Fruit fly (Drosophila melanogaster) whole organism, embryonic: Measurements from ENCODE around the gene CG31974.

Experiments used
- Abd-B ChIP-seq: fragments of 200-800 bp; sonication (Bioruptor generic); optimal IDR thresholded peaks from 2 replicates; lab custom pipeline; 2018; ENCODE audit warnings: missing biosample characterization, mild to moderate bottlenecking, missing genetic modification characterization, moderate library complexity
- BEAF-32 ChIP-seq: fragments of 200-800 bp; sonication (Bioruptor generic); optimal IDR thresholded peaks from 3 replicates; lab custom pipeline; 2017; ENCODE audit warnings: missing biosample characterization, missing genetic modification characterization, mild to moderate bottlenecking, moderate library complexity, missing genetic modification reagents
- CG10654 ChIP-seq: fragments of 200-800 bp; sonication (Bioruptor generic); optimal IDR thresholded peaks from 2 replicates; lab custom pipeline; 2016; ENCODE audit warnings: missing biosample characterization, missing genetic modification characterization
- CG12071 ChIP-seq: fragments of 200-800 bp; sonication (Bioruptor generic); optimal IDR thresholded peaks from 3 replicates; lab custom pipeline; 2018; ENCODE audit warnings: missing biosample characterization, mild to moderate bottlenecking, missing genetic modification characterization
- CG12155 ChIP-seq: fragments of 200-800 bp; sonication (Bioruptor generic); optimal IDR thresholded peaks from 3 replicates; lab custom pipeline; 2016; ENCODE audit warnings: missing biosample characterization, missing genetic modification characterization
- CG12769 ChIP-seq: fragments of 200-800 bp; sonication (Bioruptor generic); optimal IDR thresholded peaks from 2 replicates; lab custom pipeline; 2019; ENCODE audit warnings: missing biosample characterization, mild to moderate bottlenecking, missing genetic modification characterization, moderate library complexity
- CG13296 ChIP-seq: fragments of 200-800 bp; sonication (Bioruptor generic); optimal IDR thresholded peaks from 3 replicates; lab custom pipeline; 2018; ENCODE audit warnings: missing biosample characterization, mild to moderate bottlenecking, missing genetic modification characterization
- CG14710 ChIP-seq: fragments of 200-800 bp; sonication (Bioruptor generic); optimal IDR thresholded peaks from 3 replicates; lab custom pipeline; 2019; ENCODE audit warnings: missing biosample characterization, mild to moderate bottlenecking, missing genetic modification characterization, moderate library complexity
- CG1603 ChIP-seq: fragments of 200-800 bp; sonication (Bioruptor generic); optimal IDR thresholded peaks from 2 replicates; lab custom pipeline; 2019; ENCODE audit warnings: missing biosample characterization, mild to moderate bottlenecking, missing genetic modification characterization, moderate library complexity
- CG2875 ChIP-seq: fragments of 200-800 bp; sonication (Bioruptor generic); optimal IDR thresholded peaks from 2 replicates; lab custom pipeline; 2017; ENCODE audit warnings: missing biosample characterization, mild to moderate bottlenecking, missing genetic modification characterization, missing genetic modification reagents
- CG30403 ChIP-seq: fragments of 200-800 bp; sonication (Bioruptor generic); optimal IDR thresholded peaks from 3 replicates; lab custom pipeline; 2016; ENCODE audit warnings: missing biosample characterization, missing genetic modification characterization
- CG3065 ChIP-seq: fragments of 200-800 bp; sonication (Bioruptor generic); optimal IDR thresholded peaks from 2 replicates; lab custom pipeline; 2016; ENCODE audit warnings: missing biosample characterization, missing genetic modification characterization
- CG7839 ChIP-seq: fragments of 200-800 bp; sonication (Bioruptor generic); optimal IDR thresholded peaks from 3 replicates; lab custom pipeline; 2018; ENCODE audit warnings: missing biosample characterization, mild to moderate bottlenecking, missing genetic modification characterization, moderate library complexity
- CG7987 ChIP-seq: fragments of 200-800 bp; sonication (Bioruptor generic); optimal IDR thresholded peaks from 2 replicates; lab custom pipeline; 2018; ENCODE audit warnings: missing biosample characterization, mild to moderate bottlenecking, missing genetic modification characterization, moderate library complexity
- CG8924 ChIP-seq: fragments of 200-800 bp; optimal IDR thresholded peaks from 3 replicates; lab custom pipeline; 2019; ENCODE audit warnings: missing biosample characterization, mild to moderate bottlenecking, missing genetic modification characterization, moderate library complexity
- CG9437 ChIP-seq: fragments of 200-800 bp; sonication (Bioruptor generic); optimal IDR thresholded peaks from 2 replicates; lab custom pipeline; 2018; ENCODE audit warnings: missing biosample characterization, mild to moderate bottlenecking, missing genetic modification characterization
- CG9609 ChIP-seq: fragments of 200-800 bp; sonication (Bioruptor generic); optimal IDR thresholded peaks from 3 replicates; lab custom pipeline; 2016; ENCODE audit warnings: missing biosample characterization, missing genetic modification characterization
- CHES-1-like ChIP-seq: fragments of 200-800 bp; sonication (Bioruptor generic); optimal IDR thresholded peaks from 2 replicates; lab custom pipeline; 2016; ENCODE audit warnings: missing biosample characterization, missing genetic modification characterization
- CrebB ChIP-seq: fragments of 200-800 bp; sonication (Bioruptor generic); optimal IDR thresholded peaks from 3 replicates; lab custom pipeline; 2018; ENCODE audit warnings: missing biosample characterization, mild to moderate bottlenecking, missing genetic modification characterization
- Dfd ChIP-seq, 2 experiments: fragments of >200 bp; optimal IDR thresholded peaks; 2 replicates each; lab custom pipeline; 2017; ENCODE audit warnings: missing biosample characterization in 2 of 2, missing genetic modification characterization in 2 of 2
- Dll ChIP-seq: fragments of 200-800 bp; sonication (Bioruptor generic); IDR thresholded peaks from 4 replicates; pipeline ENCODE4 v1.3.6; 2022; ENCODE audit warnings: missing biosample characterization, missing genetic modification characterization; ENCODE audit not compliant: partially characterized antibody
- Ets97D ChIP-seq: fragments of 200-800 bp; sonication (Bioruptor generic); optimal IDR thresholded peaks from 3 replicates; lab custom pipeline; 2016; ENCODE audit warnings: missing biosample characterization, missing genetic modification characterization
- Fer1 ChIP-seq: fragments of 200-800 bp; sonication (Bioruptor generic); optimal IDR thresholded peaks from 2 replicates; lab custom pipeline; 2017; ENCODE audit warnings: missing biosample characterization, mild to moderate bottlenecking, missing genetic modification characterization
- Fer3 ChIP-seq: fragments of 200-800 bp; sonication (Bioruptor generic); optimal IDR thresholded peaks from 2 replicates; lab custom pipeline; 2018; ENCODE audit warnings: missing biosample characterization, mild to moderate bottlenecking, missing genetic modification characterization, moderate library complexity
- HLH3B ChIP-seq: fragments of 200-800 bp; sonication (Bioruptor generic); IDR thresholded peaks from 2 replicates; pipeline ENCODE4 v1.3.6; 2022; ENCODE audit warnings: missing biosample characterization, missing genetic modification characterization
- HLH4C ChIP-seq: fragments of 200-800 bp; sonication (Bioruptor generic); IDR thresholded peaks from 3 replicates; pipeline ENCODE4 v1.3.6; 2022; ENCODE audit warnings: missing biosample characterization, missing genetic modification characterization; ENCODE audit not compliant: partially characterized antibody
- HLHmδ ChIP-seq: fragments of 200-800 bp; sonication (Bioruptor generic); optimal IDR thresholded peaks from 2 replicates; lab custom pipeline; 2018; ENCODE audit warnings: missing biosample characterization, mild to moderate bottlenecking, missing genetic modification characterization, moderate library complexity
- Hr3 ChIP-seq: fragments of 200-800 bp; sonication (Bioruptor generic); optimal IDR thresholded peaks from 3 replicates; lab custom pipeline; 2016; ENCODE audit warnings: missing biosample characterization, missing genetic modification characterization
- Hr39 ChIP-seq: fragments of >200 bp; optimal IDR thresholded peaks from 2 replicates; lab custom pipeline; 2017
- Hsf ChIP-seq: fragments of 200-800 bp; sonication (Bioruptor generic); optimal IDR thresholded peaks from 3 replicates; lab custom pipeline; 2016; ENCODE audit warnings: missing biosample characterization, missing genetic modification characterization
- MESR4 ChIP-seq: fragments of 200-800 bp; sonication (Bioruptor generic); optimal IDR thresholded peaks from 2 replicates; lab custom pipeline; 2018; ENCODE audit warnings: missing biosample characterization, mild to moderate bottlenecking, missing genetic modification characterization, moderate library complexity
- Neu2 ChIP-seq: fragments of 200-800 bp; sonication (Bioruptor generic); optimal IDR thresholded peaks from 3 replicates; lab custom pipeline; 2016; ENCODE audit warnings: missing biosample characterization, missing genetic modification characterization, borderline replicate concordance
- PHDP ChIP-seq: fragments of 200-800 bp; sonication (Bioruptor generic); optimal IDR thresholded peaks from 3 replicates; lab custom pipeline; 2018; ENCODE audit warnings: missing biosample characterization, mild to moderate bottlenecking, missing genetic modification characterization, moderate library complexity
- Sin3A ChIP-seq: fragments of >200 bp; optimal IDR thresholded peaks from 2 replicates; lab custom pipeline; 2018
- Stat92E ChIP-seq, 3 experiments: fragments of >200 bp in 2 of 3; fragments of 200-800 bp in 1 of 3; sonication (Bioruptor generic) in 1 of 3; optimal IDR thresholded peaks; 2 replicates each; lab custom pipeline; 2017 to 2019; ENCODE audit warnings: missing biosample characterization in 3 of 3, missing genetic modification characterization in 3 of 3, mild to moderate bottlenecking in 1 of 3, moderate library complexity in 1 of 3
- ap ChIP-seq: fragments of 200-800 bp; sonication (Bioruptor generic); IDR thresholded peaks from 2 replicates; pipeline ENCODE4 v1.3.6; 2022; ENCODE audit warnings: missing biosample characterization, missing genetic modification characterization
- bsh ChIP-seq, 2 experiments: fragments of 200-800 bp; sonication (Bioruptor generic); optimal IDR thresholded peaks; 2 replicates each; lab custom pipeline; 2017 to 2018; ENCODE audit warnings: mild to moderate bottlenecking in 2 of 2, missing biosample characterization in 2 of 2, missing genetic modification characterization in 2 of 2, moderate library complexity in 1 of 2
- cg ChIP-seq: fragments of 200-800 bp; sonication (Bioruptor generic); optimal IDR thresholded peaks from 3 replicates; lab custom pipeline; 2019; ENCODE audit warnings: missing biosample characterization, mild to moderate bottlenecking, missing genetic modification characterization, moderate library complexity
- crp ChIP-seq, 2 experiments: fragments of 200-800 bp; sonication (Bioruptor generic); optimal IDR thresholded peaks; 2 replicates in 1 of 2; 3 replicates in 1 of 2; lab custom pipeline; 2017; ENCODE audit warnings: missing biosample characterization in 2 of 2, missing genetic modification characterization in 2 of 2, mild to moderate bottlenecking in 1 of 2, moderate library complexity in 1 of 2
- fd96Cb ChIP-seq: fragments of 200-800 bp; sonication (Bioruptor generic); optimal IDR thresholded peaks from 2 replicates; lab custom pipeline; 2018; ENCODE audit warnings: missing biosample characterization, mild to moderate bottlenecking, missing genetic modification characterization, moderate library complexity
- fu2 ChIP-seq: fragments of 200-800 bp; sonication (Bioruptor generic); optimal IDR thresholded peaks from 2 replicates; lab custom pipeline; 2016; ENCODE audit warnings: missing biosample characterization, missing genetic modification characterization
- gro ChIP-seq: fragments of 200-800 bp; sonication (Bioruptor generic); optimal IDR thresholded peaks from 2 replicates; lab custom pipeline; 2016; ENCODE audit warnings: missing biosample characterization, missing genetic modification characterization
- h ChIP-seq: fragments of >200 bp; optimal IDR thresholded peaks from 2 replicates; lab custom pipeline; 2017
- her ChIP-seq: fragments of 200-800 bp; sonication (Bioruptor generic); optimal IDR thresholded peaks from 2 replicates; lab custom pipeline; 2016; ENCODE audit warnings: missing biosample characterization, missing genetic modification characterization
- pum ChIP-seq: fragments of 200-800 bp; sonication (Bioruptor generic); optimal IDR thresholded peaks from 2 replicates; lab custom pipeline; 2016; ENCODE audit warnings: missing biosample characterization, missing genetic modification characterization
- sd ChIP-seq: fragments of 200-800 bp; sonication (Bioruptor generic); optimal IDR thresholded peaks from 3 replicates; lab custom pipeline; 2018; ENCODE audit warnings: missing biosample characterization, mild to moderate bottlenecking, missing genetic modification characterization, moderate library complexity
- sens ChIP-seq: fragments of 200-800 bp; sonication (Bioruptor generic); peaks from one replicate; lab custom pipeline; 2016; ENCODE audit warnings: missing biosample characterization, missing genetic modification characterization
- sqz ChIP-seq: fragments of 200-800 bp; sonication (Bioruptor generic); optimal IDR thresholded peaks from 3 replicates; lab custom pipeline; 2018; ENCODE audit warnings: missing biosample characterization, mild to moderate bottlenecking, missing genetic modification characterization
- sr ChIP-seq: fragments of 200-800 bp; sonication (Bioruptor generic); IDR thresholded peaks from 3 replicates; pipeline ENCODE4 v1.3.6; 2022; ENCODE audit warnings: missing biosample characterization, missing genetic modification characterization
- stc ChIP-seq: fragments of 200-800 bp; sonication (Bioruptor generic); IDR thresholded peaks from 2 replicates; pipeline ENCODE4 v1.3.6; 2022; ENCODE audit warnings: missing biosample characterization, missing genetic modification characterization
- stwl ChIP-seq: fragments of 200-800 bp; sonication (Bioruptor generic); optimal IDR thresholded peaks from 3 replicates; lab custom pipeline; 2018; ENCODE audit warnings: missing biosample characterization, mild to moderate bottlenecking, missing genetic modification characterization, moderate library complexity

The CG31974 gene

DNA sequence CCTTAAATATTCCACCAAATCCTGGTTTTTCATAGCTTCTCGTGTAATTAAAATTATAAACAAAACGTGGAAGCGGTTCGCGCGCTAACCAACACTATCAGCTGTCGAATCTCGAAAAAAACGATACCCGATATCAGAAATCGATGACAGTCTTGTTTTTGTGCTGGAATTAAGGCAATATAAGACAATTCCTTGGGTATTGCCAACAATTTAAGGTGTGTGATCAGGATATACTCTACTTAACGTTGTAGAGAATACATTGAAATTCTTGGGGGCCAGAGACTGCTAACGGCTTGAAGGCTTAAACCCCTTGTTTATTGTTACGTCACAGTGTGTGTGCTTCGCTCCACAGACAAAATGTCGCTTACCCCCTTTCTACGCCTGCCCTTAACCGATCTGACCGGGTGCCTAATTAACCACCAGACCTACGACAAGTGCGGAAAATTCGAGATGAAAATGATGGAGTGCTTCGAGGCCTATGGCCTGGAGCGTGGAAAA lies 12.4 kb upstream of the CG31974 start, which contains the start of gene Pus10 (continued):
- peak; percentile 8 for TF ChIP-seq Neu2 (GFP tag; lab: Kevin White, UChicago)
- TF ChIP-seq h = no peak
- TF ChIP-seq CG1603 (tag; lab: Kevin White, UChicago) = peak; percentile 14
- TF ChIP-seq HLH3B = no peak
- no peak for TF ChIP-seq stc (GFP tag; lab: Robert Waterston, UW)
- TF ChIP-seq Hsf (GFP tag; lab: Kevin White, UChicago) = no peak
- TF ChIP-seq bsh (GFP tag; optimal IDR thresholded peaks at IDR 0.05; lab: Kevin White, UChicago) = peak in 1 of 2 experiments; percentile 10
- peak; percentile 2 for TF ChIP-seq PHDP (tag; lab: Kevin White, UChicago)
- no peak for TF ChIP-seq Dfd (GFP tag; optimal IDR thresholded peaks at IDR 0.05; lab: Kevin White, UChicago)
- no peak for TF ChIP-seq HLHmδ (GFP tag; lab: Kevin White, UChicago)
- TF ChIP-seq CG8924 (tag; lab: Kevin White, UChicago) = peak; percentile 65
- no peak for TF ChIP-seq sr
- TF ChIP-seq CG3065 (GFP tag; lab: Kevin White, UChicago) = no peak
- TF ChIP-seq MESR4 = peak; percentile 81
- TF ChIP-seq CG30403 = no peak
- TF ChIP-seq ap = no peak
- peak; percentile 54 to 92 for TF ChIP-seq crp (GFP tag; optimal IDR thresholded peaks at IDR 0.05; lab: Kevin White, UChicago)
- TF ChIP-seq CG10654 = no peak
- no peak for TF ChIP-seq CG12071 (GFP tag; lab: Kevin White, UChicago)
- no peak for TF ChIP-seq fd96Cb
- peak; percentile 29 for TF ChIP-seq Fer1 (GFP tag; lab: Kevin White, UChicago)
- no peak for TF ChIP-seq sens (GFP tag; lab: Kevin White, UChicago)
- TF ChIP-seq CHES-1-like (GFP tag; lab: Kevin White, UChicago) = peak; percentile 38
- TF ChIP-seq gro (GFP tag; lab: Kevin White, UChicago) = peak; percentile 17
- TF ChIP-seq her (GFP tag; lab: Kevin White, UChicago) = peak; percentile 10
- TF ChIP-seq CG7987 (GFP tag; lab: Kevin White, UChicago) = peak; percentile 14
- TF ChIP-seq Abd-B (GFP tag; lab: Kevin White, UChicago) = no peak
- peak; percentile 15 for TF ChIP-seq CrebB (tag; lab: Kevin White, UChicago)
- peak; percentile 27 for TF ChIP-seq Ets97D (GFP tag; lab: Kevin White, UChicago)
- peak; percentile 64 for TF ChIP-seq stwl (tag; lab: Kevin White, UChicago)
- TF ChIP-seq CG2875 (GFP tag; lab: Kevin White, UChicago) = no peak
- TF ChIP-seq Dll (GFP tag; lab: Robert Waterston, UW) = no peak
- no peak for TF ChIP-seq pum
- TF ChIP-seq CG9437 (GFP tag; lab: Kevin White, UChicago) = peak; percentile 16
- TF ChIP-seq CG9609 (GFP tag; lab: Kevin White, UChicago) = no peak
- no peak for TF ChIP-seq Stat92E (GFP tag; optimal IDR thresholded peaks at IDR 0.05; lab: Kevin White, UChicago)
- TF ChIP-seq HLH4C (GFP tag; lab: Robert Waterston, UW) = no peak
- TF ChIP-seq Hr39 = no peak
- TF ChIP-seq cg (GFP tag; lab: Kevin White, UChicago) = peak; percentile 2
- TF ChIP-seq CG7839 = no peak
- no peak for TF ChIP-seq Fer3 (tag; lab: Kevin White, UChicago)
- peak; percentile 12 for TF ChIP-seq CG13296 (GFP tag; lab: Kevin White, UChicago)
- TF ChIP-seq fu2 (GFP tag; lab: Kevin White, UChicago) = no peak
- TF ChIP-seq CG12769 (tag; lab: Kevin White, UChicago) = peak; percentile 4
- no peak for TF ChIP-seq Hr3
- peak; percentile 99 for TF ChIP-seq sqz (GFP tag; lab: Kevin White, UChicago)
- peak; percentile 5 for TF ChIP-seq CG14710 (tag; lab: Kevin White, UChicago)
- no peak for TF ChIP-seq sd (tag; lab: Kevin White, UChicago)
- peak; percentile 23 for TF ChIP-seq BEAF-32 (GFP tag; lab: Kevin White, UChicago)
- peak; percentile 20 for TF ChIP-seq Sin3A (lab: Kevin White, UChicago)
- TF ChIP-seq CG12155 = peak; percentile 8
